Worm (Caenorhabditis elegans) whole organism, L1 larva: Measurements from ENCODE around the gene cyp-35B1.

Experiments used
- F16B12.6 ChIP-seq: fragments of 150-350 bp; optimal IDR thresholded peaks from 2 replicates; lab custom pipeline; 2014; ENCODE audit warnings: missing biosample characterization, missing genetic modification characterization
- egl-27 ChIP-seq, 2 experiments: fragments of 150-350 bp in 1 of 2; sonication (generic microtip); optimal IDR thresholded peaks; 3 replicates each; lab custom pipeline; 2017 to 2018; ENCODE audit warnings: missing biosample characterization in 2 of 2, missing genetic modification characterization in 2 of 2, missing genetic modification reagents in 2 of 2
- elt-3 ChIP-seq, 6 experiments: fragments of 150-350 bp in 1 of 6; sonication (generic microtip); optimal IDR thresholded peaks; 2 replicates each; lab custom pipeline; 2017 to 2018; ENCODE audit warnings: missing biosample characterization in 6 of 6, missing genetic modification characterization in 6 of 6, inconsistent platforms in 1 of 6
- isw-1 ChIP-seq: fragments of 200-800 bp; sonication (Bioruptor generic); IDR thresholded peaks from 2 replicates; pipeline ENCODE4 v1.3.6; 2022; ENCODE audit warnings: missing genetic modification characterization, missing compliant biosample characterization
- lin-39 ChIP-seq: fragments of 150-350 bp; optimal IDR thresholded peaks from 2 replicates; lab custom pipeline; 2014; ENCODE audit warnings: missing biosample characterization, missing genetic modification reagents, missing genetic modification characterization
- lsy-2 ChIP-seq, 2 experiments: fragments of 150-350 bp; optimal IDR thresholded peaks; 2 replicates each; lab custom pipeline; 2014; ENCODE audit warnings: missing biosample characterization in 2 of 2, missing genetic modification characterization in 2 of 2
- mdl-1 ChIP-seq, 2 experiments: fragments of 150-350 bp; optimal IDR thresholded peaks; 2 replicates each; lab custom pipeline; 2014 to 2017; ENCODE audit warnings: missing biosample characterization in 2 of 2, missing genetic modification characterization in 2 of 2, inconsistent platforms in 1 of 2
- mep-1 ChIP-seq: fragments of 150-350 bp; optimal IDR thresholded peaks from 2 replicates; lab custom pipeline; 2014; ENCODE audit warnings: missing biosample characterization, missing genetic modification characterization
- nhr-12 ChIP-seq: sonication (generic microtip); optimal IDR thresholded peaks from 2 replicates; lab custom pipeline; 2017; ENCODE audit warnings: missing biosample characterization, missing genetic modification characterization
- nhr-237 ChIP-seq: fragments of 150-350 bp; optimal IDR thresholded peaks from 2 replicates; lab custom pipeline; 2014; ENCODE audit warnings: missing biosample characterization, missing genetic modification characterization
- pqm-1 ChIP-seq: sonication (generic microtip); optimal IDR thresholded peaks from 3 replicates; lab custom pipeline; 2017; ENCODE audit warnings: missing biosample characterization, missing genetic modification characterization
- unc-62 ChIP-seq: fragments of 150-350 bp; optimal IDR thresholded peaks from 2 replicates; lab custom pipeline; 2014; ENCODE audit warnings: missing biosample characterization, missing genetic modification reagents, missing genetic modification characterization
- ztf-11 ChIP-seq, 2 experiments: sonication (generic microtip); optimal IDR thresholded peaks; 2 replicates each; lab custom pipeline; 2016 to 2017; ENCODE audit warnings: missing genetic modification characterization in 2 of 2, missing biosample characterization in 1 of 2, missing compliant biosample characterization in 1 of 2

ce11 chrV:3943364-3943763 lies 4.5 kb downstream of the cyp-35B1 start:
- TF ChIP-seq egl-27 (tag; optimal IDR thresholded peaks at IDR 0.05; lab: Kevin White, UChicago): no peak
- no peak for TF ChIP-seq ztf-11 (tag; optimal IDR thresholded peaks at IDR 0.05; lab: Kevin White, UChicago)
- no peak for TF ChIP-seq pqm-1 (tag; lab: Kevin White, UChicago)
- TF ChIP-seq lin-39 (tag; lab: Kevin White, UChicago): no peak
- TF ChIP-seq nhr-237: no peak
- no peak for TF ChIP-seq unc-62
- TF ChIP-seq F16B12.6: no peak
- TF ChIP-seq mep-1 (tag; lab: Kevin White, UChicago): no peak
- no peak for TF ChIP-seq isw-1 (GFP tag; lab: Robert Waterston, UW)
- TF ChIP-seq nhr-12 (tag; lab: Kevin White, UChicago): no peak
- TF ChIP-seq mdl-1 (tag; optimal IDR thresholded peaks at IDR 0.05; lab: Kevin White, UChicago): no peak
- TF ChIP-seq lsy-2 (tag; optimal IDR thresholded peaks at IDR 0.05; lab: Kevin White, UChicago): no peak
- TF ChIP-seq elt-3 (tag; optimal IDR thresholded peaks at IDR 0.05; lab: Kevin White, UChicago): no peak
